Worm (Caenorhabditis elegans): ENCODE measurements around the gene K08D9.2.

The K08D9.2 gene

DNA sequence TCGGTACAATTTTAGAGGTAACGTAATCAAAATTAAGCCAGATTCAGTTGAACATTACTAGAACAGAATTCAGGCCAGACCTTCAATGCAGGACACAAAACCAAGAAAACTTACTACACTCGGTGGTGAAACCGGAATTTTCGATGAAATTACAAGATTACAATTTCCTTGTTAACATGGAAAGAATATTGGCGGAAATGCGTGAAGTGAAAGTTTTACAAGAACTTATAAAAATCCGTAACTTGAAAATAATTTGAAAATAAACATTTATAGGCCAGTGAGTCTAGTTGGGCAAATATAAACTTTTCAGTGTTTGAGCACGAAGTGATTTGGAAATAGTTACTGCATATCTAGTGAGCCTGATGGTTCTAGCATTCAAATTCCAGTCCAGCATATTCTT lies 7.4 kb downstream of the K08D9.2 start, which contains the start of gene K08D9.6:
TSS of gene K08D9.6 (minus strand) at position 101 of the 400 bp plus-strand sequence.
- no peak for TF ChIP-seq nhr-28 (tag; optimal IDR thresholded peaks at IDR 0.05)
- TF ChIP-seq spr-3 (GFP tag; optimal IDR thresholded peaks at IDR 0.05): no peak
- TF ChIP-seq F49E8.2 (tag; optimal IDR thresholded peaks at IDR 0.05; ENCODE audit: borderline replicate concordance): no peak
- no peak for TF ChIP-seq Y105C5A.15 (GFP tag; IDR thresholded peaks at IDR 0.05)
- no peak for TF ChIP-seq ZK546.5 (tag; optimal IDR thresholded peaks at IDR 0.05)
- no peak for TF ChIP-seq unc-130 (GFP tag; optimal IDR thresholded peaks at IDR 0.05)
- TF ChIP-seq pha-4 (GFP tag; IDR thresholded peaks at IDR 0.05): no peak
- no peak for TF ChIP-seq pha-4 (tag; optimal IDR thresholded peaks at IDR 0.05)
- no peak for TF ChIP-seq ceh-44 (GFP tag; IDR thresholded peaks at IDR 0.05)
- TF ChIP-seq daf-12 (tag; optimal IDR thresholded peaks at IDR 0.05): no peak
- no peak for TF ChIP-seq lin-38 (GFP tag; IDR thresholded peaks at IDR 0.05)
- no peak for TF ChIP-seq F26F4.8 (GFP tag; conservative IDR thresholded peaks at IDR 0.05)
- no peak for TF ChIP-seq duxl-1 (tag; optimal IDR thresholded peaks at IDR 0.05; ENCODE audit: poor library complexity)

DNA sequence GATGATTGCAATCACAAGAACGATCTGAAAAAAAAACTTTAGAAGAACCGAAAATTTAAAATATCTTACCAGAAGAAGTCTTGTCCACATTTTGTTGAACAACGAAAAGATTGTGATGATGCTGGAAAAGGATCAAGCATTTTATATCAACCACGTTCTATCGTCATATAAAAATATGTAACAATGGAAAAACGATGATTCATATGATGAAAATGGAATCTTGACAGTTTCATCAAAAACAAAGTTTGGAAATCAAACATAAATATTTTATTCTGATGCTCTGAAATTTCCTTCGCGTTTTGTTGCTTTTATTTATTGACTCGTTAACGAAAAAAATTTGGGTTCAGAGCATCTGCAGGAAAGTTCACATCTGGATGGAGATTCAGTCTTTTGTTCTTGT lies 9.1 kb downstream of the K08D9.2 start, which contains the start of the genes K08D9.9 and str-16:
TSS of gene K08D9.9 (minus strand) at position 101 of the 400 bp plus-strand sequence.
TSS of gene str-16 (plus strand) at position 266 of the 400 bp plus-strand sequence.
- TF ChIP-seq vab-7 (GFP tag; IDR thresholded peaks at IDR 0.05) (no peak), lim-7 (GFP tag; IDR thresholded peaks at IDR 0.05) (no peak), F49E8.2 (tag; optimal IDR thresholded peaks at IDR 0.05; ENCODE audit: borderline replicate concordance) (no peak), mxl-2 (GFP tag; conservative IDR thresholded peaks at IDR 0.05) (no peak), rbr-2 (tag; optimal IDR thresholded peaks at IDR 0.05) (no peak), spr-1 (tag; optimal IDR thresholded peaks at IDR 0.05) (no peak), Y5F2A.4 (GFP tag; optimal IDR thresholded peaks at IDR 0.05) (no peak), nhr-111 (GFP tag; optimal IDR thresholded peaks at IDR 0.05) (no peak), nhr-76 (tag; optimal IDR thresholded peaks at IDR 0.05) (no peak), lin-1 (GFP tag; IDR thresholded peaks at IDR 0.05) (no peak), nhr-28 (tag; optimal IDR thresholded peaks at IDR 0.05) (no peak), saeg-2 (GFP tag; IDR thresholded peaks at IDR 0.05) (no peak), duxl-1 (tag; optimal IDR thresholded peaks at IDR 0.05; ENCODE audit: poor library complexity) (no peak), nhr-25 (tag; optimal IDR thresholded peaks at IDR 0.05; ENCODE audit: borderline replicate concordance, insufficient read depth) (no peak), lin-38 (GFP tag; IDR thresholded peaks at IDR 0.05) (no peak), mxl-3 (GFP tag; optimal IDR thresholded peaks at IDR 0.05) (no peak), mdl-1 (tag; optimal IDR thresholded peaks at IDR 0.05) (no peak), dve-1 (tag; optimal IDR thresholded peaks at IDR 0.05; ENCODE audit: insufficient read depth) (no peak)

DNA sequence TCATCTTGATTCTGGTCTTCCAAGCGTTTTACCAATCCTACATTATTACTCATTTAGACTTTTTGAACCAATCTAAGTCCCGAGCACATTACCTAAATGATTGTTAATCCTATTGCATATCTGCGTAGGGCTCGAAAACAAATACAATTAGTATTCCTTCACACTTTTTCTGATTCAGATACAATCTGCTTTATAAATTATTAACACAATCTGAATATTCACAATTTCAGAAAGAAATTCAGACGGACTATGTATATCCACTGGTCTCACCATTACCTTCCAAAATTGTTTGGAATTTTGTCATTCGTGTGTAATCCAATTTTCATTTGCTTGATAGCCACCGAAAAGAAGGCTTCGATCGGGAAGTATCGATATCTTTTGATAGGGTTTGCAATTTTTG lies 13.7 kb downstream of the K08D9.2 start, which contains the start of gene srj-11:
TSS of gene srj-11 (plus strand) at position 250 of the 400 bp plus-strand sequence.
- peak in 1 of 2 experiments; percentile 95 for TF ChIP-seq unc-62 (GFP tag; optimal IDR thresholded peaks at IDR 0.05 in 1 of 2)
- no peak for TF ChIP-seq unc-62 (tag; optimal IDR thresholded peaks at IDR 0.05)
- no peak for TF ChIP-seq mxl-2 (GFP tag; conservative IDR thresholded peaks at IDR 0.05)

DNA sequence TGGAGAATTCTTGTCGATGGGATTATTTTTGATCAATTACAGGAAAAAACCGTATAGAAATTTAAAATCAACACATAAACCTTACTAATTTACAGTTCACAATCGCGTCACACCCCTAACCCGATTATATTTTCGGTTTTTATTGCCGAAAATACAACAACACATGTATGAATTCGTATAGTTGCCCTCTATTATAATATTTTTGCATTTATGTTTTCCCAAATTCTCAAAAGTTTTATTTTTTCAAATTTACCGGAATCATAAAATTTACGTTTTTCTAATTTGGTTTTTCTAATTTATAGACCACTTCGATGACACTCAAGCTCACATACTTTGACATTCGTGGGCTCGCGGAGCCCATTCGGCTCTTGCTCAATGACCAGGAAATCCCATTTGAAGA lies 15.5 kb downstream of the K08D9.2 start, which contains the start of gene gst-23:
TSS of gene gst-23 (plus strand) at position 301 of the 400 bp plus-strand sequence.
- no peak for TF ChIP-seq sdz-12 (GFP tag; optimal IDR thresholded peaks at IDR 0.05)
- TF ChIP-seq lin-1 (GFP tag; IDR thresholded peaks at IDR 0.05): no peak
- TF ChIP-seq mdt-29 (GFP tag; IDR thresholded peaks at IDR 0.05): no peak
- TF ChIP-seq snpc-1.2 (GFP tag; IDR thresholded peaks at IDR 0.05): no peak
- no peak for TF ChIP-seq egl-43 (GFP tag; IDR thresholded peaks at IDR 0.05)
- TF ChIP-seq nhr-102 (tag; optimal IDR thresholded peaks at IDR 0.05): no peak
- no peak for TF ChIP-seq nhr-48 (tag; optimal IDR thresholded peaks at IDR 0.05)
- TF ChIP-seq T20F7.1 (GFP tag; optimal IDR thresholded peaks at IDR 0.05): no peak
- TF ChIP-seq ceh-44 (GFP tag; IDR thresholded peaks at IDR 0.05): no peak
- TF ChIP-seq nhr-111 (GFP tag; optimal IDR thresholded peaks at IDR 0.05): no peak
- no peak for TF ChIP-seq lin-13 (GFP tag; optimal IDR thresholded peaks at IDR 0.05)
- TF ChIP-seq F10B5.3 (tag; optimal IDR thresholded peaks at IDR 0.05): no peak
- no peak for TF ChIP-seq ZK337.2 (GFP tag; IDR thresholded peaks at IDR 0.05)
- TF ChIP-seq lir-3 (tag; optimal IDR thresholded peaks at IDR 0.05): no peak
- TF ChIP-seq ceh-20 (GFP tag; IDR thresholded peaks at IDR 0.05): no peak
- TF ChIP-seq nhr-77 (tag; optimal IDR thresholded peaks at IDR 0.05): no peak
- no peak for TF ChIP-seq zag-1 (tag; optimal IDR thresholded peaks at IDR 0.05)
- TF ChIP-seq ces-1 (GFP tag; optimal IDR thresholded peaks at IDR 0.05): no peak
- TF ChIP-seq madf-5 (GFP tag; IDR thresholded peaks at IDR 0.05): no peak
- TF ChIP-seq mxl-2 (GFP tag; conservative IDR thresholded peaks at IDR 0.05): no peak

Data from whole organism, L4 larva.